Worm (Caenorhabditis elegans) whole organism, L2 larva: Measurements from ENCODE around the gene cex-1.

Source experiments
- F13H6.1 ChIP-seq: sonication (generic microtip); optimal IDR thresholded peaks from 2 replicates; lab custom pipeline; 2016; ENCODE audit warnings: missing genetic modification characterization, missing compliant biosample characterization
- Y55F3AM.14 ChIP-seq: fragments of 200-800 bp; sonication (Bioruptor generic); optimal IDR thresholded peaks from 2 replicates; lab custom pipeline; 2018; ENCODE audit warnings: mild to moderate bottlenecking, missing genetic modification characterization, missing compliant biosample characterization
- alr-1 ChIP-seq: fragments of 150-350 bp; optimal IDR thresholded peaks from 2 replicates; lab custom pipeline; 2014; ENCODE audit warnings: missing biosample characterization, missing genetic modification characterization
- blmp-1 ChIP-seq: sonication (generic microtip); optimal IDR thresholded peaks from 2 replicates; lab custom pipeline; 2017; ENCODE audit warnings: missing genetic modification characterization, mild to moderate bottlenecking, missing compliant biosample characterization, antibody characterized with exemption, moderate library complexity; ENCODE audit not compliant: insufficient read depth
- ceh-82 ChIP-seq: fragments of 150-350 bp; optimal IDR thresholded peaks from 2 replicates; lab custom pipeline; 2014; ENCODE audit warnings: missing biosample characterization, missing genetic modification characterization
- egl-27 ChIP-seq: sonication (generic microtip); optimal IDR thresholded peaks from 3 replicates; lab custom pipeline; 2017; ENCODE audit warnings: missing biosample characterization, missing genetic modification reagents, missing genetic modification characterization
- fos-1 ChIP-seq: fragments of 150-350 bp; optimal IDR thresholded peaks from 2 replicates; lab custom pipeline; 2014; ENCODE audit warnings: missing biosample characterization, missing genetic modification characterization
- lin-11 ChIP-seq: fragments of 150-350 bp; sonication (generic microtip); optimal IDR thresholded peaks from 2 replicates; lab custom pipeline; 2014; ENCODE audit warnings: missing biosample characterization, missing genetic modification characterization, inconsistent platforms, mixed read lengths
- lin-13 ChIP-seq: fragments of 150-350 bp; optimal IDR thresholded peaks from 2 replicates; lab custom pipeline; 2014; ENCODE audit warnings: missing biosample characterization, missing genetic modification reagents, missing genetic modification characterization
- lsy-2 ChIP-seq, 2 experiments: fragments of 150-350 bp in 1 of 2; sonication (generic microtip) in 1 of 2; optimal IDR thresholded peaks; 2 replicates each; lab custom pipeline; 2014 to 2017; ENCODE audit warnings: missing biosample characterization in 2 of 2, missing genetic modification characterization in 2 of 2
- mbf-1 ChIP-seq: sonication (generic microtip); optimal IDR thresholded peaks from 2 replicates; lab custom pipeline; 2017; ENCODE audit warnings: missing biosample characterization, missing genetic modification characterization
- nhr-10 ChIP-seq: sonication (generic microtip); optimal IDR thresholded peaks from 2 replicates; lab custom pipeline; 2017; ENCODE audit warnings: missing biosample characterization, missing genetic modification characterization
- nhr-21 ChIP-seq: fragments of 150-350 bp; optimal IDR thresholded peaks from 2 replicates; lab custom pipeline; 2014; ENCODE audit warnings: missing biosample characterization, missing genetic modification characterization
- peb-1 ChIP-seq: fragments of 150-350 bp; optimal IDR thresholded peaks from 2 replicates; lab custom pipeline; 2014; ENCODE audit warnings: missing biosample characterization, missing genetic modification characterization
- sma-3 ChIP-seq: sonication (generic microtip); optimal IDR thresholded peaks from 2 replicates; lab custom pipeline; 2016; ENCODE audit warnings: missing genetic modification reagents, missing genetic modification characterization, missing compliant biosample characterization
- snpc-4 ChIP-seq: fragments of 150-350 bp; optimal IDR thresholded peaks from 2 replicates; lab custom pipeline; 2014; ENCODE audit warnings: missing biosample characterization, missing genetic modification characterization
- unc-39 ChIP-seq: fragments of 150-350 bp; optimal IDR thresholded peaks from 2 replicates; lab custom pipeline; 2014; ENCODE audit warnings: missing biosample characterization, missing genetic modification characterization
- unc-55 ChIP-seq: fragments of 150-350 bp; sonication (generic microtip); optimal IDR thresholded peaks from 3 replicates; lab custom pipeline; 2014; ENCODE audit warnings: missing biosample characterization, missing genetic modification reagents, missing genetic modification characterization
- unc-62 ChIP-seq: fragments of 150-350 bp; optimal IDR thresholded peaks from 2 replicates; lab custom pipeline; 2014; ENCODE audit warnings: missing biosample characterization, missing genetic modification reagents, missing genetic modification characterization

cex-1 gene

DNA sequence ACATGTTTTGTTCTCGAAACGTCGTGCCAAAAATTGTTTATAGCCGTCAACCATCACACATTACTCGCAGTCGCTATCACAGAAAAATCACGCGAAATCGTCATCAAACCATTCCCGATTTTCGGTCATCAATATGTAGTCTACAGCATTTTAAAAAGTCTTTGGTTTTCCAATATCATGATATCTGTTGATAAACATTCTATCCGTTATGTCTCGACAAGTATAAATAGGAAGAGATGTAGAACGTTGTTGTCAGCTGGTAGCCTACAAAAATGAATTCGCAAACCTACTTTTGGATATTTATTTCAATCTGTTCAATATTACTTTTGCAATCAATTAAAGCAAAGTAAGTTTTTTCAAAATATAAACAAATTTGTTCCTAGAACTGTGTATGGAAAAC is 48.9 kb downstream of the cex-1 start, which contains the start of gene F12A10.1:
Gene F12A10.1, plus strand, starts transcription at position 166 of the 400 bp plus-strand sequence.
- no peak for TF ChIP-seq ceh-82 (tag; lab: Kevin White, UChicago)
- no peak for TF ChIP-seq egl-27
- TF ChIP-seq fos-1 = peak; percentile 4
- TF ChIP-seq sma-3 (GFP tag; lab: Kevin White, UChicago) = peak; percentile 1
- TF ChIP-seq nhr-21 = peak; percentile 1
- TF ChIP-seq Y55F3AM.14 (GFP tag; lab: Kevin White, UChicago) = no peak

DNA sequence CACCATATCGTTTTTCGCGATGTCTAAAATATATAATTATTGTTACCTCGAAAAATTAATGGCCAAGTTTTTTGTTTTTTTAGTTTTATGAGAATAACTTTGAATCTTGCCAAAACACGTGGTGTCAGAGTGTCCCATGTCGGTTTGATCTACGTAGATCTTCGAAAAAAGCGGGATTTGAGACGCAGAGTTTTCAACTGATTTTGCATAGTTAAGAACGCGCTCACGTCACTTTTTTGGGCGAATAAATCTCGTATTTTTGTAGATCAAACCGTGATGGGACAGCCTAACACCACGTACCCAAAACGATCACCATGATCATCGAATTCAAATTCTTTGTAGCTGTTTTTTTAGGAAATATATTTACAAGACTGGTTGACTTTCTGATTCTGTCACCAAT is 50.1 kb downstream of the cex-1 start:
- TF ChIP-seq unc-55 (GFP tag; lab: Kevin White, UChicago) = no peak
- TF ChIP-seq lin-11 (tag; lab: Kevin White, UChicago) = no peak
- TF ChIP-seq lin-13 (GFP tag; lab: Kevin White, UChicago) = no peak
- no peak for TF ChIP-seq snpc-4 (tag; lab: Kevin White, UChicago)
- TF ChIP-seq mbf-1 = no peak
- TF ChIP-seq unc-62 = no peak
- no peak for TF ChIP-seq alr-1
- TF ChIP-seq unc-39 (tag; lab: Kevin White, UChicago) = no peak
- TF ChIP-seq F13H6.1 = no peak
- no peak for TF ChIP-seq nhr-10 (tag; lab: Kevin White, UChicago)
- no peak for TF ChIP-seq nhr-21
- TF ChIP-seq lsy-2 (tag; optimal IDR thresholded peaks at IDR 0.05; lab: Kevin White, UChicago) = no peak
- TF ChIP-seq peb-1 (tag; lab: Kevin White, UChicago) = no peak
- no peak for TF ChIP-seq blmp-1 (tag; lab: Kevin White, UChicago)
- no peak for TF ChIP-seq fos-1
